Fruit fly (Drosophila melanogaster): Measurements from ENCODE around the gene betaNACtes1.
A peak's percentile ranks its signal among the peaks of the same experiment; 100 is the strongest.

betaNACtes1 gene

DNA sequence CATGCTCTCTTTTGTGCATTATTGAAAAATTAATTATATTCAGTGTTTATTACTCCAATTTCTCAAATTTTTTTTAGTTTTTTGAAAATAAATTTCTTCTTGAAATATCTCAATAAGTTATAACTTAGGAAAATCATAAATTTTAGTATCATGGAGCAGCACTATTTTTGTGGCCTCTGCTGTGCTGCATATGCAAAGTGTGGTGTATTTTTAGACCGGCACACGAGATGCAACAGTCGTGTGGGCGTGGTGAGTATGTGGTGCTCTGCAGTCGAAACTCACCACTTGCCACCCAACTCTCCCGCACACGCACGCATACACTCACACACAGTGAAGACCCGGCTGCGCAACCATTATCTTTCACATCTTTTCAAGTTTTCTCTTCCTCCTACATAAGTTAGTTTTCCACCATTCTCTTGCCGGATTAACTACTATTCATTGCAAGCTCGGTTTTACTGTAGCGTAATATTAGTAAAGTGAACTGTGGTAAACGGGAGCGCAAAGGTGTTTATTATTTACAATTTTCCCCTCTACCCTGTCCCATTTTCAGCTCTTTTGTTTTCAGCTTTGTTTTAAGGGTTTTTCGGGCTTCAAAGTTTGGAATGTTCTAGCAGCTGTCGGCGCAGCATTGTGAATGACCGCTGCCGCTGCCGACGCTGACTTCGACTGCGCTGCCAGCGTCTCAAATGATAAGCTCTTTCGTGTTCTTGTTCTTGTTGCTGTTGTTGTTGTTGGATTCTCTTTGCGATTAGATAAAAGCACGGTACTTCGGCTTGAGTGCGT is 36.2 kb upstream of the betaNACtes1 start (continued):
- TF ChIP-seq Ptx1 (GFP tag; IDR thresholded peaks at IDR 0.05) (peak; percentile 62), H2.0 (GFP tag; IDR thresholded peaks at IDR 0.05) (peak; percentile 47), esg (GFP tag; conservative IDR thresholded peaks at IDR 0.05) (0 out of 2 replicates have a peak, but pooled peaks have one; percentile 21), salm (tag; optimal IDR thresholded peaks at IDR 0.05) (peak; percentile 48), Atf6 (GFP tag; IDR thresholded peaks at IDR 0.05) (no peak), CG13894 (tag; optimal IDR thresholded peaks at IDR 0.05) (no peak), CG12744 (GFP tag; optimal IDR thresholded peaks at IDR 0.05) (no peak), amos (GFP tag; IDR thresholded peaks at IDR 0.05; ENCODE audit: partially characterized antibody) (no peak), gcm2 (GFP tag; optimal IDR thresholded peaks at IDR 0.05) (peak; percentile 29), Fer1 (GFP tag; optimal IDR thresholded peaks at IDR 0.05) (peak; percentile 33), CG12942 (GFP tag; optimal IDR thresholded peaks at IDR 0.05) (no peak), CoRest (tag; optimal IDR thresholded peaks at IDR 0.05) (peak; percentile 61), eve (GFP tag; optimal IDR thresholded peaks at IDR 0.05) (no peak), vvl (GFP tag; IDR thresholded peaks at IDR 0.05) (peak; percentile 91), cad (GFP tag; optimal IDR thresholded peaks at IDR 0.05) (no peak), CG4404 (GFP tag; IDR thresholded peaks at IDR 0.05) (no peak), hb (GFP tag; IDR thresholded peaks at IDR 0.05; ENCODE audit: partially characterized antibody) (no peak), CG9437 (GFP tag; optimal IDR thresholded peaks at IDR 0.05) (peak; percentile 55), run (tag; optimal IDR thresholded peaks at IDR 0.05) (no peak), CG2678 (tag; optimal IDR thresholded peaks at IDR 0.05) (peak; percentile 76), CG34376 (GFP tag; optimal IDR thresholded peaks at IDR 0.05) (no peak), CG18476 (GFP tag; optimal IDR thresholded peaks at IDR 0.05) (peak; percentile 48), luna (GFP tag; optimal IDR thresholded peaks at IDR 0.05) (no peak), lilli (GFP tag; optimal IDR thresholded peaks at IDR 0.05) (peak; percentile 33), Sry-δ (GFP tag; optimal IDR thresholded peaks at IDR 0.05) (peak; percentile 2), sqz (GFP tag; optimal IDR thresholded peaks at IDR 0.05) (peak; percentile 57), CG6854 (GFP tag; optimal IDR thresholded peaks at IDR 0.05) (no peak), CG11085 (GFP tag; IDR thresholded peaks at IDR 0.05) (no peak), Dad (GFP tag; optimal IDR thresholded peaks at IDR 0.05) (peak; percentile 2), CG12155 (GFP tag; optimal IDR thresholded peaks at IDR 0.05) (no peak), D (optimal IDR thresholded peaks at IDR 0.05) (no peak), D (GFP tag; optimal IDR thresholded peaks at IDR 0.05) (peak; percentile 75), CG17612 (GFP tag; IDR thresholded peaks at IDR 0.05) (no peak), Hand (GFP tag; optimal IDR thresholded peaks at IDR 0.05) (no peak), Poxn (GFP tag; IDR thresholded peaks at IDR 0.05) (no peak), ind (GFP tag; optimal IDR thresholded peaks at IDR 0.05) (peak; percentile 46), Rfx (GFP tag; IDR thresholded peaks at IDR 0.05) (peak; percentile 15; the same call in 1 of the 2 replicates), CG6175 (GFP tag; IDR thresholded peaks at IDR 0.05) (0 out of 3 replicates have a peak, but pooled peaks have one; percentile 26), dpn (GFP tag; optimal IDR thresholded peaks at IDR 0.05) (peak; percentile 30 to 54), dan (GFP tag; IDR thresholded peaks at IDR 0.05) (no peak), E2f2 (GFP tag; IDR thresholded peaks at IDR 0.05) (peak; percentile 51), CG14667 (GFP tag; IDR thresholded peaks at IDR 0.05) (no peak), CG7271 (tag; optimal IDR thresholded peaks at IDR 0.05) (peak; percentile 70), br (optimal IDR thresholded peaks at IDR 0.05) (no peak), maf-S (GFP tag; optimal IDR thresholded peaks at IDR 0.05) (no peak), Mes4 (GFP tag; optimal IDR thresholded peaks at IDR 0.05) (peak; percentile 3), gfzf (GFP tag; optimal IDR thresholded peaks at IDR 0.05) (no peak), mirr (GFP tag; optimal IDR thresholded peaks at IDR 0.05) (no peak), CG14965 (GFP tag; optimal IDR thresholded peaks at IDR 0.05; ENCODE audit: borderline replicate concordance) (no peak), CG10147 (GFP tag; optimal IDR thresholded peaks at IDR 0.05) (peak; percentile 56), CG4707 (GFP tag; optimal IDR thresholded peaks at IDR 0.05) (peak; percentile 52)

Measured in whole organism, embryonic.